Worm (Caenorhabditis elegans) whole organism, young adult: ENCODE measurements around the gene Y43F8C.7.

ENCODE experiments used
- B0035.1 ChIP-seq: sonication (generic microtip); optimal IDR thresholded peaks from 2 replicates; lab custom pipeline; 2016; ENCODE audit warnings: missing genetic modification characterization, mild to moderate bottlenecking, missing compliant biosample characterization, missing genotype, missing genetic modification reagents
- K12H6.12 ChIP-seq: fragments of 200-800 bp; sonication (Bioruptor generic); optimal IDR thresholded peaks from 2 replicates; lab custom pipeline; 2018; ENCODE audit warnings: mild to moderate bottlenecking, missing genetic modification characterization, missing compliant biosample characterization
- ama-1 ChIP-seq, 3 experiments: fragments of 150-350 bp in 1 of 3; sonication (generic microtip) in 2 of 3; optimal IDR thresholded peaks; 2 replicates each; lab custom pipeline; 2014 to 2018; ENCODE audit warnings: missing biosample characterization in 2 of 3, missing genetic modification characterization in 2 of 3, missing genetic modification reagents in 2 of 3
- bed-2 ChIP-seq: fragments of 200-800 bp; sonication (Bioruptor generic); IDR thresholded peaks from 2 replicates; pipeline ENCODE4 v1.3.6; 2022; ENCODE audit warnings: missing genetic modification reagents, missing genetic modification characterization, missing compliant biosample characterization
- dpl-1 ChIP-seq: fragments of 150-350 bp; optimal IDR thresholded peaks from 2 replicates; lab custom pipeline; 2014; ENCODE audit warnings: missing biosample characterization, missing genetic modification reagents, missing genetic modification characterization
- hmg-1.2 ChIP-seq: fragments of 200-800 bp; sonication (Bioruptor generic); IDR thresholded peaks from 2 replicates; pipeline ENCODE4 v1.3.6; 2022; ENCODE audit warnings: missing genetic modification reagents, missing genetic modification characterization, missing compliant biosample characterization
- hrde-1 ChIP-seq: sonication (generic microtip); optimal IDR thresholded peaks from 2 replicates; lab custom pipeline; 2016; ENCODE audit warnings: missing genetic modification characterization, mild to moderate bottlenecking, missing compliant biosample characterization, moderate library complexity, missing genotype, missing genetic modification reagents, borderline replicate concordance
- nhr-179 ChIP-seq: sonication (generic microtip); optimal IDR thresholded peaks from 2 replicates; lab custom pipeline; 2016; ENCODE audit warnings: mild to moderate bottlenecking, missing genetic modification characterization, missing compliant biosample characterization
- tlf-1 ChIP-seq: fragments of 200-800 bp; sonication (Bioruptor generic); optimal IDR thresholded peaks from 2 replicates; lab custom pipeline; 2018; ENCODE audit warnings: mild to moderate bottlenecking, missing genetic modification characterization, missing compliant biosample characterization
- ztf-25 ChIP-seq: fragments of 200-800 bp; sonication (Bioruptor generic); IDR thresholded peaks from 2 replicates; pipeline ENCODE4 v1.3.6; 2022; ENCODE audit warnings: missing genetic modification reagents, missing genetic modification characterization, missing compliant biosample characterization

ce11 chrV:19613161-19613560 is 30.7 kb downstream of the Y43F8C.7 start, which contains the start of gene nlp-26:
- TF ChIP-seq hrde-1 (no peak), B0035.1 (tag; lab: Kevin White, UChicago) (no peak), bed-2 (GFP tag; lab: Robert Waterston, UW) (no peak), tlf-1 (GFP tag; lab: Kevin White, UChicago) (no peak), hmg-1.2 (GFP tag; lab: Robert Waterston, UW) (no peak), ama-1 (optimal IDR thresholded peaks at IDR 0.05; lab: Kevin White, UChicago) (no peak), ama-1 (GFP tag; optimal IDR thresholded peaks at IDR 0.05; lab: Kevin White, UChicago) (no peak), K12H6.12 (tag; lab: Kevin White, UChicago) (no peak), ztf-25 (GFP tag; lab: Robert Waterston, UW) (no peak), nhr-179 (no peak), dpl-1 (GFP tag; lab: Kevin White, UChicago) (no peak)
